Worm (Caenorhabditis elegans) whole organism, L2 larva: ENCODE data around the gene K10G9.2.

Experiments
- C34F6.9 ChIP-seq: fragments of 150-350 bp; optimal IDR thresholded peaks from 2 replicates; lab custom pipeline; 2014; ENCODE audit warnings: missing biosample characterization, missing genetic modification characterization
- F13H6.1 ChIP-seq: sonication (generic microtip); optimal IDR thresholded peaks from 2 replicates; lab custom pipeline; 2016; ENCODE audit warnings: missing genetic modification characterization, missing compliant biosample characterization
- R02D3.7 ChIP-seq: fragments of 150-350 bp; optimal IDR thresholded peaks from 2 replicates; lab custom pipeline; 2014; ENCODE audit warnings: missing biosample characterization, missing genetic modification characterization
- alr-1 ChIP-seq: fragments of 150-350 bp; optimal IDR thresholded peaks from 2 replicates; lab custom pipeline; 2014; ENCODE audit warnings: missing biosample characterization, missing genetic modification characterization
- aly-2 ChIP-seq: fragments of 150-350 bp; optimal IDR thresholded peaks from 2 replicates; lab custom pipeline; 2014; ENCODE audit warnings: missing biosample characterization, missing genetic modification characterization
- ama-1 ChIP-seq: fragments of 150-350 bp; optimal IDR thresholded peaks from 2 replicates; lab custom pipeline; 2018; ENCODE audit warnings: inconsistent platforms
- blmp-1 ChIP-seq: sonication (generic microtip); optimal IDR thresholded peaks from 2 replicates; lab custom pipeline; 2017; ENCODE audit warnings: missing genetic modification characterization, mild to moderate bottlenecking, missing compliant biosample characterization, antibody characterized with exemption, moderate library complexity; ENCODE audit not compliant: insufficient read depth
- ceh-16 ChIP-seq: fragments of 150-350 bp; optimal IDR thresholded peaks from 2 replicates; lab custom pipeline; 2014; ENCODE audit warnings: missing biosample characterization, missing genetic modification characterization
- crh-2 ChIP-seq: sonication (generic microtip); optimal IDR thresholded peaks from 2 replicates; lab custom pipeline; 2017; ENCODE audit warnings: missing biosample characterization, missing genetic modification characterization
- elt-1 ChIP-seq: fragments of 150-350 bp; optimal IDR thresholded peaks from 2 replicates; lab custom pipeline; 2014; ENCODE audit warnings: missing biosample characterization, missing genetic modification characterization
- elt-3 ChIP-seq: sonication (generic microtip); optimal IDR thresholded peaks from 2 replicates; lab custom pipeline; 2017; ENCODE audit warnings: missing biosample characterization, missing genetic modification characterization
- fos-1 ChIP-seq: fragments of 150-350 bp; optimal IDR thresholded peaks from 2 replicates; lab custom pipeline; 2014; ENCODE audit warnings: missing biosample characterization, missing genetic modification characterization
- gmeb-1 ChIP-seq: fragments of 150-350 bp; optimal IDR thresholded peaks from 2 replicates; lab custom pipeline; 2014; ENCODE audit warnings: missing biosample characterization, missing genetic modification characterization
- lsy-2 ChIP-seq, 2 experiments: fragments of 150-350 bp in 1 of 2; sonication (generic microtip) in 1 of 2; optimal IDR thresholded peaks; 2 replicates each; lab custom pipeline; 2014 to 2017; ENCODE audit warnings: missing biosample characterization in 2 of 2, missing genetic modification characterization in 2 of 2
- mab-5 ChIP-seq: fragments of 150-350 bp; optimal IDR thresholded peaks from 2 replicates; lab custom pipeline; 2014; ENCODE audit warnings: missing biosample characterization, missing genetic modification characterization
- mdl-1 ChIP-seq, 2 experiments: fragments of 150-350 bp in 1 of 2; sonication (generic microtip) in 1 of 2; optimal IDR thresholded peaks; 2 replicates each; lab custom pipeline; 2017; ENCODE audit warnings: missing biosample characterization in 2 of 2, missing genetic modification characterization in 2 of 2
- nhr-10 ChIP-seq: sonication (generic microtip); optimal IDR thresholded peaks from 2 replicates; lab custom pipeline; 2017; ENCODE audit warnings: missing biosample characterization, missing genetic modification characterization
- nhr-12 ChIP-seq: fragments of 150-350 bp; optimal IDR thresholded peaks from 2 replicates; lab custom pipeline; 2014; ENCODE audit warnings: missing biosample characterization, missing genetic modification characterization
- nhr-129 ChIP-seq: fragments of 150-350 bp; optimal IDR thresholded peaks from 2 replicates; lab custom pipeline; 2014; ENCODE audit warnings: missing biosample characterization, missing genetic modification characterization
- nhr-21 ChIP-seq: fragments of 150-350 bp; optimal IDR thresholded peaks from 2 replicates; lab custom pipeline; 2014; ENCODE audit warnings: missing biosample characterization, missing genetic modification characterization
- nhr-237 ChIP-seq: fragments of 150-350 bp; optimal IDR thresholded peaks from 2 replicates; lab custom pipeline; 2014; ENCODE audit warnings: missing biosample characterization, missing genetic modification characterization
- nhr-25 ChIP-seq: fragments of 150-350 bp; sonication (generic microtip); optimal IDR thresholded peaks from 3 replicates; lab custom pipeline; 2014; ENCODE audit warnings: missing biosample characterization, missing genetic modification characterization
- nhr-6 ChIP-seq: fragments of 150-350 bp; optimal IDR thresholded peaks from 2 replicates; lab custom pipeline; 2014; ENCODE audit warnings: missing biosample characterization, missing genetic modification characterization
- skn-1 ChIP-seq: sonication (generic microtip); optimal IDR thresholded peaks from 2 replicates; lab custom pipeline; 2017; ENCODE audit warnings: missing biosample characterization, missing genetic modification characterization
- sma-3 ChIP-seq: sonication (generic microtip); optimal IDR thresholded peaks from 2 replicates; lab custom pipeline; 2016; ENCODE audit warnings: missing genetic modification reagents, missing genetic modification characterization, missing compliant biosample characterization
- sma-9 ChIP-seq, 2 experiments: fragments of 150-350 bp in 1 of 2; sonication (generic microtip) in 1 of 2; optimal IDR thresholded peaks; 2 replicates each; lab custom pipeline; 2014 to 2016; ENCODE audit warnings: missing genetic modification characterization in 2 of 2, mild to moderate bottlenecking in 1 of 2, missing biosample characterization in 1 of 2, missing compliant biosample characterization in 1 of 2, missing genetic modification reagents in 1 of 2, moderate library complexity in 1 of 2
- snpc-4 ChIP-seq: fragments of 150-350 bp; optimal IDR thresholded peaks from 2 replicates; lab custom pipeline; 2014; ENCODE audit warnings: missing biosample characterization, missing genetic modification characterization
- unc-55 ChIP-seq: fragments of 150-350 bp; sonication (generic microtip); optimal IDR thresholded peaks from 3 replicates; lab custom pipeline; 2014; ENCODE audit warnings: missing biosample characterization, missing genetic modification reagents, missing genetic modification characterization
- zag-1 ChIP-seq: fragments of 150-350 bp; optimal IDR thresholded peaks from 2 replicates; lab custom pipeline; 2014; ENCODE audit warnings: missing biosample characterization, missing genetic modification characterization
- ztf-11 ChIP-seq: sonication (generic microtip); optimal IDR thresholded peaks from 2 replicates; lab custom pipeline; 2017; ENCODE audit warnings: missing biosample characterization, missing genetic modification characterization

K10G9.2 gene

ce11 chrIII:10320788-10321187, 35.1 kb downstream of the K10G9.2 start, which contains the start of gene sas-7:
Gene sas-7, plus strand, starts transcription at chrIII:10321019.
- no peak for TF ChIP-seq blmp-1 (tag; lab: Kevin White, UChicago)
- TF ChIP-seq nhr-6 (tag; lab: Kevin White, UChicago) = no peak
- TF ChIP-seq unc-55 = peak; percentile 5
- TF ChIP-seq nhr-237 (tag; lab: Kevin White, UChicago) = no peak
- TF ChIP-seq C34F6.9 (tag; lab: Kevin White, UChicago) = no peak

ce11 chrIII:10326327-10326726, 40.6 kb downstream of the K10G9.2 start:
- TF ChIP-seq ztf-11 (no peak), gmeb-1 (tag; lab: Kevin White, UChicago) (no peak)

ce11 chrIII:10328565-10329541, 43.1 kb downstream of the K10G9.2 start:
- TF ChIP-seq fos-1 (tag; lab: Kevin White, UChicago) (peak; percentile 38), nhr-6 (tag; lab: Kevin White, UChicago) (peak; percentile 1), sma-3 (GFP tag; lab: Kevin White, UChicago) (peak; percentile 0), nhr-129 (tag; lab: Kevin White, UChicago) (peak; percentile 10), aly-2 (tag; lab: Kevin White, UChicago) (no peak), ama-1 (peak; percentile 31), nhr-12 (no peak), nhr-25 (tag; lab: Kevin White, UChicago) (peak; percentile 27), unc-55 (no peak)

ce11 chrIII:10329811-10330210, 44.1 kb downstream of the K10G9.2 start:
- no peak for TF ChIP-seq nhr-21 (tag; lab: Kevin White, UChicago)
- no peak for TF ChIP-seq mdl-1 (tag; optimal IDR thresholded peaks at IDR 0.05; lab: Kevin White, UChicago)
- peak; percentile 33 for TF ChIP-seq sma-9 (GFP tag; optimal IDR thresholded peaks at IDR 0.05; lab: Kevin White, UChicago)
- TF ChIP-seq sma-9 (tag; optimal IDR thresholded peaks at IDR 0.05; lab: Kevin White, UChicago) = no peak
- no peak for TF ChIP-seq skn-1 (tag; lab: Kevin White, UChicago)
- TF ChIP-seq ceh-16 (tag; lab: Kevin White, UChicago) = no peak
- no peak for TF ChIP-seq elt-1 (tag; lab: Kevin White, UChicago)
- TF ChIP-seq F13H6.1 = peak; percentile 32
- peak; percentile 15 for TF ChIP-seq crh-2 (tag; lab: Kevin White, UChicago)
- TF ChIP-seq C34F6.9 (tag; lab: Kevin White, UChicago) = peak; percentile 19
- TF ChIP-seq ama-1 = no peak
- TF ChIP-seq snpc-4 (tag; lab: Kevin White, UChicago) = no peak
- TF ChIP-seq fos-1 (tag; lab: Kevin White, UChicago) = peak; percentile 66
- TF ChIP-seq nhr-129 (tag; lab: Kevin White, UChicago) = peak; percentile 22

- TF ChIP-seq skn-1 (tag; lab: Kevin White, UChicago) (no peak), zag-1 (tag; lab: Kevin White, UChicago) (no peak), mab-5 (tag; lab: Kevin White, UChicago) (no peak)
- TF ChIP-seq, all 48 proteins: peak for 0
Measured at ce11 chrIII:10330372-10331062, 44.8 kb downstream of the K10G9.2 start, which contains the start of gene nex-2. Gene nex-2, minus strand, starts transcription at chrIII:10330422.

ce11 chrIII:10331232-10331631, 45.5 kb downstream of the K10G9.2 start:
- no peak for TF ChIP-seq alr-1 (tag; lab: Kevin White, UChicago)
- no peak for TF ChIP-seq nhr-10 (tag; lab: Kevin White, UChicago)
- TF ChIP-seq R02D3.7 = no peak
- TF ChIP-seq sma-3 (GFP tag; lab: Kevin White, UChicago) = peak; percentile 15
- TF ChIP-seq nhr-129 (tag; lab: Kevin White, UChicago) = peak; percentile 42
- no peak for TF ChIP-seq elt-1 (tag; lab: Kevin White, UChicago)
- peak; percentile 54 for TF ChIP-seq ama-1
- peak; percentile 48 for TF ChIP-seq C34F6.9 (tag; lab: Kevin White, UChicago)
- TF ChIP-seq lsy-2 (tag; optimal IDR thresholded peaks at IDR 0.05; lab: Kevin White, UChicago) = no peak
- TF ChIP-seq elt-3 (tag; lab: Kevin White, UChicago) = no peak
- no peak for TF ChIP-seq crh-2 (tag; lab: Kevin White, UChicago)
- no peak for TF ChIP-seq ztf-11
- TF ChIP-seq F13H6.1 = peak; percentile 36
- TF ChIP-seq snpc-4 (tag; lab: Kevin White, UChicago) = no peak
- no peak for TF ChIP-seq aly-2 (tag; lab: Kevin White, UChicago)
- TF ChIP-seq, all 48 proteins: peak for 5
